Worm (Caenorhabditis elegans): ENCODE data around the gene K07H8.12.

DNA sequence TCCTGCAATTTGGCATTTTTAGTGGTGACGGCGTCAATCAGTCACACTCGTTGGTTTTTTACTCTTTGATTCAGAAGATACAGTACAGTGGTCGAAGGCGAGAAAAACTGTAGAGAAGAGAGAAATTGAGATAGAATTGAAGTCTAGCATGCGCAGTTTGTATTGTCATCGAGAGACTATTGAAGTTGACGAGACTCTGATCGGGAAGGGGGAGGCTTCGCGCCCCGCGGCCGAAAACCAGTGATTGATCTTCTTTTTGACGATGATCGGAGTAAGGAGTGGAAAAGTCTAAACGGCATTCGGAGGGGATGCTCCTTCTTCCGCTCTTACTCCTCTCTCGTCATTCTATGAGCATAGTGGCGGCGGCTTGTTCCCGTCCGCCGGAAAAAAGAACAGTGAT, 25.4 kb upstream of the K07H8.12 start:
- no peak for TF ChIP-seq unc-62 (GFP tag; optimal IDR thresholded peaks at IDR 0.05)
- TF ChIP-seq dpff-1 (tag; optimal IDR thresholded peaks at IDR 0.05), result no peak
